Worm (Caenorhabditis elegans) whole organism, L2 larva: ENCODE measurements around the gene C34B4.5.

Source experiments
- blmp-1 ChIP-seq: sonication (generic microtip); optimal IDR thresholded peaks from 2 replicates; lab custom pipeline; 2017; ENCODE audit warnings: missing genetic modification characterization, mild to moderate bottlenecking, missing compliant biosample characterization, antibody characterized with exemption, moderate library complexity; ENCODE audit not compliant: insufficient read depth
- ceh-82 ChIP-seq: fragments of 150-350 bp; optimal IDR thresholded peaks from 2 replicates; lab custom pipeline; 2014; ENCODE audit warnings: missing biosample characterization, missing genetic modification characterization
- dmd-4 ChIP-seq: sonication (generic microtip); optimal IDR thresholded peaks from 2 replicates; lab custom pipeline; 2017; ENCODE audit warnings: missing biosample characterization, missing genetic modification characterization
- elt-3 ChIP-seq: sonication (generic microtip); optimal IDR thresholded peaks from 2 replicates; lab custom pipeline; 2017; ENCODE audit warnings: missing biosample characterization, missing genetic modification characterization
- lin-39 ChIP-seq: fragments of 150-350 bp; optimal IDR thresholded peaks from 2 replicates; lab custom pipeline; 2014; ENCODE audit warnings: missing biosample characterization, missing genetic modification reagents, missing genetic modification characterization
- snpc-4 ChIP-seq: fragments of 150-350 bp; optimal IDR thresholded peaks from 2 replicates; lab custom pipeline; 2014; ENCODE audit warnings: missing biosample characterization, missing genetic modification characterization
- zag-1 ChIP-seq: fragments of 150-350 bp; optimal IDR thresholded peaks from 2 replicates; lab custom pipeline; 2014; ENCODE audit warnings: missing biosample characterization, missing genetic modification characterization

ce11 chrV:13073145-13073544 is 22.6 kb upstream of the C34B4.5 start:
- TF ChIP-seq ceh-82 (tag; lab: Kevin White, UChicago) (no peak), lin-39 (tag; lab: Kevin White, UChicago) (no peak), blmp-1 (tag; lab: Kevin White, UChicago) (no peak), snpc-4 (tag; lab: Kevin White, UChicago) (no peak), dmd-4 (tag; lab: Kevin White, UChicago) (no peak), zag-1 (no peak), elt-3 (no peak)
